Worm (Caenorhabditis elegans): ENCODE results near the gene ZK856.18.

ZK856.18 gene

ce11 chrV:10174632-10175075, 11.2 kb downstream of the ZK856.18 start (continued):
- TF ChIP-seq lin-39 (tag; optimal IDR thresholded peaks at IDR 0.05): no peak
- TF ChIP-seq ceh-44 (GFP tag; IDR thresholded peaks at IDR 0.05): no peak
- TF ChIP-seq Y48G9A.11 (GFP tag; IDR thresholded peaks at IDR 0.05): no peak
- TF ChIP-seq nhr-25 (tag; optimal IDR thresholded peaks at IDR 0.05; ENCODE audit: borderline replicate concordance, insufficient read depth): no peak
- no peak for TF ChIP-seq nhr-237 (tag; optimal IDR thresholded peaks at IDR 0.05)
- peak; percentile 58; the same call in 1 of the 2 replicates for TF ChIP-seq ceh-20 (GFP tag; IDR thresholded peaks at IDR 0.05)
- TF ChIP-seq ces-1 (GFP tag; optimal IDR thresholded peaks at IDR 0.05): peak; percentile 77
- TF ChIP-seq nhr-41 (GFP tag; IDR thresholded peaks at IDR 0.05): no peak
- TF ChIP-seq skn-1 (tag; optimal IDR thresholded peaks at IDR 0.05): no peak
- TF ChIP-seq nhr-10 (tag; optimal IDR thresholded peaks at IDR 0.05): no peak
- no peak for TF ChIP-seq spr-3 (GFP tag; optimal IDR thresholded peaks at IDR 0.05)
- no peak for TF ChIP-seq lir-3 (tag; optimal IDR thresholded peaks at IDR 0.05)
- no peak for TF ChIP-seq unc-130 (GFP tag; optimal IDR thresholded peaks at IDR 0.05)
- no peak for TF ChIP-seq ceh-82 (tag; optimal IDR thresholded peaks at IDR 0.05)
- peak; percentile 86 for TF ChIP-seq nhr-11 (tag; optimal IDR thresholded peaks at IDR 0.05)
- TF ChIP-seq F26F4.8 (GFP tag; conservative IDR thresholded peaks at IDR 0.05): no peak
- peak; percentile 82 for TF ChIP-seq hmg-1.1 (GFP tag; IDR thresholded peaks at IDR 0.05)
- no peak for TF ChIP-seq attf-4 (tag; optimal IDR thresholded peaks at IDR 0.05)
- TF ChIP-seq nhr-102 (tag; optimal IDR thresholded peaks at IDR 0.05): no peak
- no peak for TF ChIP-seq daf-8 (GFP tag; IDR thresholded peaks at IDR 0.05)
- TF ChIP-seq mdt-29 (GFP tag; IDR thresholded peaks at IDR 0.05): 0 out of 2 replicates have a peak, but pooled peaks have one; percentile 25
- no peak for TF ChIP-seq lin-1 (GFP tag; IDR thresholded peaks at IDR 0.05)
- no peak for TF ChIP-seq dmd-8 (GFP tag; IDR thresholded peaks at IDR 0.05)
- no peak for TF ChIP-seq spr-1 (tag; optimal IDR thresholded peaks at IDR 0.05)
- TF ChIP-seq mes-2 (tag; optimal IDR thresholded peaks at IDR 0.05; ENCODE audit: poor library complexity, severe bottlenecking): peak; percentile 34
- no peak for TF ChIP-seq jun-1 (tag; optimal IDR thresholded peaks at IDR 0.05)
- TF ChIP-seq duxl-1 (tag; optimal IDR thresholded peaks at IDR 0.05; ENCODE audit: poor library complexity): no peak
- TF ChIP-seq F49E8.2 (tag; optimal IDR thresholded peaks at IDR 0.05; ENCODE audit: borderline replicate concordance): no peak
- TF ChIP-seq nhr-76 (tag; optimal IDR thresholded peaks at IDR 0.05): no peak
- TF ChIP-seq ztf-11 (tag; optimal IDR thresholded peaks at IDR 0.05): no peak
- TF ChIP-seq mxl-3 (GFP tag; optimal IDR thresholded peaks at IDR 0.05): peak; percentile 28
- no peak for TF ChIP-seq ama-1 (optimal IDR thresholded peaks at IDR 0.05)
- no peak for TF ChIP-seq unc-39 (tag; optimal IDR thresholded peaks at IDR 0.05)
- TF ChIP-seq arid-1 (GFP tag; conservative IDR thresholded peaks at IDR 0.05): 0 out of 2 replicates have a peak, but pooled peaks have one; percentile 31
- peak; percentile 100 for TF ChIP-seq aha-1 (tag)
- TF ChIP-seq D1046.2 (GFP tag; IDR thresholded peaks at IDR 0.05): no peak
- TF ChIP-seq aly-2 (tag; optimal IDR thresholded peaks at IDR 0.05): no peak
- no peak for TF ChIP-seq zip-11 (GFP tag; IDR thresholded peaks at IDR 0.05)
- TF ChIP-seq nhr-6 (tag; optimal IDR thresholded peaks at IDR 0.05): no peak
- TF ChIP-seq daf-16 (GFP tag; optimal IDR thresholded peaks at IDR 0.05): no peak
- no peak for TF ChIP-seq daf-16 (tag; optimal IDR thresholded peaks at IDR 0.05)
- no peak for TF ChIP-seq ZK337.2 (GFP tag; IDR thresholded peaks at IDR 0.05)
- TF ChIP-seq ceh-32 (tag; optimal IDR thresholded peaks at IDR 0.05; ENCODE audit: poor library complexity): no peak
- no peak for TF ChIP-seq zfp-3 (GFP tag; conservative IDR thresholded peaks at IDR 0.05)
- no peak for TF ChIP-seq lin-15B (tag; optimal IDR thresholded peaks at IDR 0.05)
- no peak for TF ChIP-seq php-3 (GFP tag; IDR thresholded peaks at IDR 0.05)
- TF ChIP-seq zip-2 (tag; optimal IDR thresholded peaks at IDR 0.05): no peak
- TF ChIP-seq hlh-30 (tag; optimal IDR thresholded peaks at IDR 0.05; ENCODE audit: insufficient read depth): peak; percentile 73
- TF ChIP-seq fkh-10 (GFP tag; optimal IDR thresholded peaks at IDR 0.05): peak; percentile 98
- TF ChIP-seq tag-97 (GFP tag; IDR thresholded peaks at IDR 0.05): no peak
- no peak for TF ChIP-seq lin-29 (GFP tag; IDR thresholded peaks at IDR 0.05)
- TF ChIP-seq tra-1 (GFP tag; IDR thresholded peaks at IDR 0.05): peak; percentile 36; the same call in 1 of the 2 replicates

Measured in whole organism, L4 larva.